Fruit fly (Drosophila melanogaster) whole organism, embryonic: ENCODE results near the gene CG13064.

Experiments used
- Adf1 ChIP-seq: fragments of 200-800 bp; sonication (Bioruptor generic); IDR thresholded peaks from 2 replicates; pipeline ENCODE4 v1.3.6; 2022; ENCODE audit warnings: missing biosample characterization, missing genetic modification characterization
- C15 ChIP-seq: fragments of 200-800 bp; sonication (Bioruptor generic); IDR thresholded peaks from 3 replicates; pipeline ENCODE4 v1.3.6; 2022; ENCODE audit warnings: missing biosample characterization, missing genetic modification characterization
- CG10462 ChIP-seq: fragments of 200-800 bp; sonication (Bioruptor generic); optimal IDR thresholded peaks from 2 replicates; lab custom pipeline; 2016; ENCODE audit warnings: missing biosample characterization, missing genetic modification characterization
- CG13296 ChIP-seq: fragments of 200-800 bp; sonication (Bioruptor generic); optimal IDR thresholded peaks from 3 replicates; lab custom pipeline; 2018; ENCODE audit warnings: missing biosample characterization, mild to moderate bottlenecking, missing genetic modification characterization
- CG14667 ChIP-seq: fragments of 200-800 bp; sonication (Bioruptor generic); IDR thresholded peaks from 2 replicates; pipeline ENCODE4 v1.3.6; 2022; ENCODE audit warnings: missing biosample characterization, missing genetic modification characterization
- Dll ChIP-seq: fragments of 200-800 bp; sonication (Bioruptor generic); IDR thresholded peaks from 4 replicates; pipeline ENCODE4 v1.3.6; 2022; ENCODE audit warnings: missing biosample characterization, missing genetic modification characterization; ENCODE audit not compliant: partially characterized antibody
- Fer1 ChIP-seq: fragments of 200-800 bp; sonication (Bioruptor generic); optimal IDR thresholded peaks from 2 replicates; lab custom pipeline; 2017; ENCODE audit warnings: missing biosample characterization, mild to moderate bottlenecking, missing genetic modification characterization
- HHEX ChIP-seq: fragments of 200-800 bp; sonication (Bioruptor generic); optimal IDR thresholded peaks from 3 replicates; lab custom pipeline; 2017; ENCODE audit warnings: missing biosample characterization, mild to moderate bottlenecking, missing genetic modification characterization, missing genetic modification reagents
- bcd ChIP-seq: fragments of 200-800 bp; sonication (Bioruptor generic); optimal IDR thresholded peaks from 2 replicates; lab custom pipeline; 2017; ENCODE audit warnings: missing biosample characterization, mild to moderate bottlenecking, missing genetic modification characterization
- fd3F ChIP-seq: fragments of 200-800 bp; sonication (Bioruptor generic); optimal IDR thresholded peaks from 2 replicates; lab custom pipeline; 2018; ENCODE audit warnings: missing biosample characterization, mild to moderate bottlenecking, missing genetic modification characterization, moderate library complexity
- gfzf ChIP-seq: fragments of 200-800 bp; sonication (Bioruptor generic); optimal IDR thresholded peaks from 2 replicates; lab custom pipeline; 2016; ENCODE audit warnings: missing biosample characterization, mild to moderate bottlenecking, missing genetic modification characterization, moderate library complexity
- pum ChIP-seq: fragments of 200-800 bp; sonication (Bioruptor generic); optimal IDR thresholded peaks from 2 replicates; lab custom pipeline; 2016; ENCODE audit warnings: missing biosample characterization, missing genetic modification characterization
- zen ChIP-seq: fragments of 200-800 bp; sonication (Bioruptor generic); optimal IDR thresholded peaks from 3 replicates; lab custom pipeline; 2018; ENCODE audit warnings: missing biosample characterization, mild to moderate bottlenecking, missing genetic modification characterization, moderate library complexity

DNA sequence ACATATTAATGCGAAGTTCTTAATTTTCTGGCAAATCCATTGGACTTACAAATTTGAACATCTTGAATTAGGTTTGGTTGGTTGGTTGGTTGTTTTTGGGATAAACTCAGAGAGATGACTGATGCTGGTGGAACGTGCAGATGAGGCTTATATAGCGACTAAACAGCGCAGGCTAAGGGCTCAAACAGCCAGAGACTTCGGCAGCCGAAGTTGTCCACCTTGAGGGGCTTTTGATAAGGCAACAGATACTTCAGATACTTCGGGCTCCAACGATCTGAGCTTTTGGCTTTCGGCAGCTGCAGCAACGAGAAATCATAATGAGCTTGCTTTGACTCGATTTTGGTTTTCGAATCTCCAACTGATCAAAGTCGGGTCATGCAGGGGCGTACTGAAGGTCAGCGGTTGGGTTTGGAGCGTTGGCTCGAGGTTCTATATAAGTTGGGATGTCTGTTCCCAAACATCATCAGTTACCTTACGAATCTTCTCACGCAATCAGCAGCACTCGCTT lies 39.2 kb downstream of the CG13064 start, which contains the start of the genes CG13041 and CG13060:
- no peak for TF ChIP-seq Fer1 (GFP tag; lab: Kevin White, UChicago)
- no peak for TF ChIP-seq Adf1 (GFP tag; lab: Robert Waterston, UW)
- TF ChIP-seq CG13296 = no peak
- TF ChIP-seq fd3F (GFP tag; lab: Kevin White, UChicago) = no peak
- no peak for TF ChIP-seq gfzf
- no peak for TF ChIP-seq HHEX
- TF ChIP-seq CG14667 (GFP tag; lab: Robert Waterston, UW) = no peak
- no peak for TF ChIP-seq Dll
- TF ChIP-seq bcd = no peak
- TF ChIP-seq pum (GFP tag; lab: Kevin White, UChicago) = no peak
- TF ChIP-seq C15 (GFP tag; lab: Robert Waterston, UW) = no peak
- TF ChIP-seq zen (tag; lab: Kevin White, UChicago) = no peak
- no peak for TF ChIP-seq CG10462 (GFP tag; lab: Kevin White, UChicago)
